Fruit fly (Drosophila melanogaster) ovary, adult (tissue): ENCODE measurements around the gene Ir87a.

ENCODE experiments used
- CG17801 ChIP-seq: fragments of 200-800 bp; optimal IDR thresholded peaks from 2 replicates; lab custom pipeline; 2019; ENCODE audit warnings: missing biosample characterization, mild to moderate bottlenecking, missing genetic modification characterization, moderate library complexity; ENCODE audit not compliant: partially characterized antibody

Gene Ir87a

DNA sequence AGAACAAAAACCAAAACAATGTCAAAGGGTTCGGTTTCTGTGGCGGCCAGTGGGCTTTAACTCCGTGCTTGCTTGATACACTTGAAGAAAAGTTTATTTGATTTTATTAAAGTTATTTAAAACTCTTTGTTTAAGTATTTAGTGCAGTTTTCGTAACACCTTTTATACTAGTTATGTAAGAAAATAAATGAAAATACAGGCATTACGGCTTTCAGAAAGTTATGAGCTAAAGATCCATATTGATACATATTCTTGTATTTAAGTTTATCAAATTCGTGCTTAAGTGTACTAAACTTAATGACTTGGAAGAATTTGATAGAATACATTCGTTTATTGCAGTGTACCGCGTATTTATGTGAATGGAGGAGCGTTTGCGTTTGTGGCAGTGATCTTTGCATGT lies 26.4 kb downstream of the Ir87a start:
- TF ChIP-seq CG17801: no peak

DNA sequence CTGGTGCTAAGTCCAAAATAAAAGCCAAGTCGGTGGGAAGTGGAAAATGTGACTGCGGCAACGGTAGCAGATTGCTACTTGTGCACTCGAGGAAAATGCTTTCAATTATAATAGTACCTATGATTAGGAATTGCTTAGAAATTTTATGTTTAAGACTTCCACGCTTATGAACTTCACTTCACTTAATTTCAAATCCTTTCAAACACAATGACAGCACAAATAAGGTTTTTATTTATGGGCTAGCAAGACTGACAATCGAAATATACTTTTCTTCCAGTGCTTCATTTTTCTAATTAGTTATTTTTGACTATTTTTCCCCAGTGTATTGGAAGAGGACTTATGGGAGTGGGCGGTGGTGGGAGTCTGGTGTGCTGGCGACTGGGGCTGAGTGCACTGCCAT lies 28.3 kb downstream of the Ir87a start:
- no peak for TF ChIP-seq CG17801

DNA sequence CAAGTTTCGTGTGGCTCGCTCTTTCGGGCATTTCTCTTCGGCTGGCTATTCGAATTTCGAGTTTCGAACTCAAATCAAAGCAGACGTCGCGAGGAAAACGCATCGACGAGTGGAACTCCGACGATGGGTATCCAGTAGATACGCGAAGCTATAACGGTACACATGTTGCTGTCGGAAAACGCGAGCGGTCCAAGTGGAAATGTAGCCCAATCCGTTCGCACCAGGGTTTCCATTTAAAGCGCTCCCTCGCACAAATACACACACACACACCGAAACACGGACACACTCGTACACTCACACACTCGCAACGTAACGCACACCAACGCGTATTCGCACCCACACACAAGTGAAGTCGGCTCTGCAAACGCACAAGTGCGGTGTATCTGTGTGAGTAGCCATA lies 30.3 kb downstream of the Ir87a start, which contains the start of gene side-IV:
side-IV (plus strand) TSS at position 253 of the 400 bp plus-strand sequence.
- no peak for TF ChIP-seq CG17801

DNA sequence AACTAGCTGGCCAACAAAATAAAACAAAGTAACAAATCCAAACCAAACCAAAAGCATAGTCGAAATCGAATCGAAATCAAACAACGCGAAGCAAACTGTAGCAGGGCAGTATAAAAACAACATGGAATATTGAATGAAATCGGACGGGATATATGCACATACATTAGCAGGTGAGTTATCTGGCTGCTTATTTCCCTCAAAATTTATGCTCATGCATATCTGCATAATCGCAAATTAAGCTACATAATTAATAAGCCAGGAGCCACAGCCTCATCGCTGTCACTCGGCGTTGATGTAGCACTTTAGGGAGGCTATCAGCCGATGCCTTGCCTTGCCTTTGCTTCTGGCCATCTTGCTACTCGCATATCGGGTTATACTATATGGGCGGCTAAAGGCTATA lies 32.2 kb downstream of the Ir87a start:
- no peak for TF ChIP-seq CG17801

DNA sequence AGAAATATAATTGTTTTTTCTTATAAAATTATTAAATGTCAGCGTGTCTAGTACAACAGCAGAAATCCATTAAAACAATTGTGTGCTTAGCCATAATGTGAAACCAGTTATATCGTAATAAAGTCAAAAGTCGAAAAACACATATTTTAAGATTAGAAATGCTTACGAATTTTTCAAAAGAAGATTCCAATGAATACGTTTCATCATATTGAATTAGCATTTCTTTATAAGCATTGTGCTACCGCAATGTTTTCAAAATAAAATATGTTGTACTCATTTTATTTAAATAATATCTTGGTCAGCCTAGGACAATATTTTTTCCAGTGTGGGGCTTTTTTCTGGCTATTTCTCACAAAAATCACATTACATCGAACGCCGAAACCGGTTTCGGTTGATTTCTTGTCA lies 32.8 kb downstream of the Ir87a start:
- no peak for TF ChIP-seq CG17801

DNA sequence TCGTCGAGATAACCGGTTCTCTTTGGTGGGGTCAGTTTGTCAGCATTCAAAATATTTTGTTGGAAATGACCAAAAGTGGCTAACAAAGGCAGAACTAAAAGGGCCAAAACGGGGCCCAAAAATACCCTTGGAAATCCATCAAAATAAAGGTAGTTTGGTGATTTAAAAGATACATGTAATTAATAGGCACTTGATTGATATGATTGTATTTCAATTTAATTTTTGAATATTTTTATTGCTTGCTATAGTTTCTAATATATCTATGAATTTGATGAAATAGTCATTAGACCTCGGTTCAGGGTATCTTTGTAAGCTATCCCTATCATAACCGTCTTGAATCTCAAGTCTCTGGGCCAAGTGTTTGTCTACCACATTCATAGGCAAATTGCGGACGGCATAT lies 33.9 kb downstream of the Ir87a start:
- TF ChIP-seq CG17801: no peak

DNA sequence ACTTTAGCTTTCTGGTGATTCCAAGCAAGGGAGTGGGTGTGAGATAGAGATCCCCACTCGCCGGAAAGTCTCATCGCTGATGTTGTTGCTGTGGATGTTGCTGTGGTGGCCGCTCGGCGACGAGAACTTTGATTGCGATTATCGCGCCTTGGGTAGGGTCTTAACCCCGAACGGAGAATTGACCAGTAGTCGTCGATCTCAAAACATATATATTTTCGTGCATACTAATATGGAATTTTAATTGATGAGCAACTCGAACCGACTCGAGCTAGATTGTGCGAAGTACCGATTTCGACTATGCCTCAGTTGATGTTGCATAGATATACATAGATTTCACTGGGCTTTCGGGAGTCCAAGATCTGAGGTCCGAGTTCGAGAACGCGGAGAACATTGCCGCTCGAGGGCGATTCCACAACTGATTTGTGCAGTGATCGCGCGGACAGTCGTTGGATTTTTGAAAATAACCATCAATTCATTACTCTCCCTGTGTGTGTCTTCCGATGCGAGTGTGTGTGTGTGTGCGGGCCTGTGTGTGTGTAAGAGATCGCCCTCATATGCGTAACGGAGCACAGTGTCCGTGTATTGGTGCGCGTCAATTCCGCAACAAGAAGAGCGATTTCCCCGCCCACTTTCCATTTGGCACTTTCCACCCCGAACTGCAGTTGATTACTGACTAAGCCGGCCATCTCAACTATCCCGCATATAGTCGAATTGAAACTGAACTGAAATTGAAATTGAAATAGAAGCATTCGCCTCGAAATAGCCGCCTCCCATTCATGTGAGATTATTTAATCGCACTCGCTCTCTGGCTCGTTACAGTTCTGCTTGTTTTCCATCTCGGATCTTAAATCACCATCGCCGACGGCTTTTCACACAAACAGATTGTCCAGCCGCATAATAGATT lies 45.9 kb downstream of the Ir87a start:
- TF ChIP-seq CG17801: no peak

DNA sequence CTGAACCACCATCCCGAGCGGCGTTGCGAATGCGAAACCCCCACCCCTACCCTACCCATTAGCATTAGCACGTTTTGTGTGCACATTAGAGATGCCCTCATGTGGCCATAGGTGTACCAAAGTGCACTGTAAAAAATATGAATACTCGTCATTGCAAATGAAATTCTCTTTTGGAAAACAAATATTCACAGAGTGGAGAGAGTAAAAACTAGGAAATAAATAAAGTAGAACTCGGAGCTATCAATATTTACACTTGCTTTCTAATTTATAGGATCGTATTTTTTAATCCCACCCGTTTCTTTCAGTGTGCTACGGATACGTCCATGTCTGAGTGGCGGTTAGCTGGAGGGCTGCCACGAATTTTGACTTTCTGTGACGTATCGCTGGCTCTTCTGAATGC lies 49.2 kb downstream of the Ir87a start:
- TF ChIP-seq CG17801: no peak

DNA sequence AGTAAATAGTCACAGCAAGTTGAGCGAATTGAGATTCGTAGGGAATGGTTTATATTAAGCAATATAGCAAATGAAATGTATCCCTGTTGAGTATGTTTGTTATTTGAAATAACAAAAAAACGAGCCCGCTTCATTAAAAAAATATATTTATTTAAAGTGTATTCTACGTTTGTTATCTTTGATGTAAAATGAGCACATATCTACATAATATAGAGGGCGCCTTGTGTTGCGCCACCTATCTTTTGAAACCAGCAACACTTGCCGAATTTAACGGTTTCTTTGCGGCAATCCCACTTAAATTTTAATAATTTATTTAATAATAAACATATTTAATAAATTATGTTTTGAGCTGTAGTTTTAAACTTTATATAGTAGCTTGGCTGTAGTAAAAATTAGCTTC lies 51.2 kb downstream of the Ir87a start:
- TF ChIP-seq CG17801: no peak
